Fruit fly (Drosophila melanogaster) Kc167 (cell line): ENCODE data around the gene Pfdn2.

Source experiments
- Myc ChIP-seq: fragments of >200 bp; optimal IDR thresholded peaks from 2 replicates; lab custom pipeline; 2017; ENCODE audit warnings: missing external identifiers
- Sin3A ChIP-seq: fragments of >200 bp; optimal IDR thresholded peaks from 2 replicates; lab custom pipeline; 2018; ENCODE audit warnings: missing external identifiers
- h ChIP-seq: fragments of >200 bp; optimal IDR thresholded peaks from 3 replicates; lab custom pipeline; 2018; ENCODE audit warnings: missing external identifiers
- insv ChIP-seq: fragments of >200 bp; optimal IDR thresholded peaks from 3 replicates; lab custom pipeline; 2018; ENCODE audit warnings: missing external identifiers
- psq ChIP-seq: fragments of >200 bp; optimal IDR thresholded peaks from 2 replicates; lab custom pipeline; 2017; ENCODE audit warnings: missing external identifiers
- ttk ChIP-seq: sonication (Bioruptor generic); optimal IDR thresholded peaks from 2 replicates; lab custom pipeline; 2017; ENCODE audit warnings: missing external identifiers

The Pfdn2 gene

DNA sequence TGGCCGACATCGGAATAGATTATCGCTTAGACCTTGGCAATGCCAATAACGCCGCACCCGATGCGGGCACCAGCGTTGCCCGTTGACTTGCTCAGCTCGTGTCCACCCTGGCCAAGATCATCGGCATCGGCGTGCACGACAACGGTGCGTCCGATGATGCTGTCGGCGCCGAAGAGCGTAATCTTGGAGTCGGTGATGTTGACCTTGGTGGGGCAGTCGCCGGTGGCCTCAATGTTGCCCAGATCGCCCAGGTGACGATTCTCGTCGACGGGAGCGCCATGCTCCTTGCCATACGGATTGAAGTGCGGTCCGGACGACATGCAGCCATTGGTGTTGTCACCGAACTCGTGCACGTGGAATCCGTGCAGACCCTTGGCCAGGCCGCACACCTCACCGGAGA, 38.2 kb upstream of the Pfdn2 start:
- TF ChIP-seq ttk (no peak), Myc (lab: Kevin White, UChicago) (no peak), psq (lab: Kevin White, UChicago) (no peak), insv (lab: Kevin White, UChicago) (no peak), h (lab: Kevin White, UChicago) (no peak), Sin3A (lab: Kevin White, UChicago) (no peak)

DNA sequence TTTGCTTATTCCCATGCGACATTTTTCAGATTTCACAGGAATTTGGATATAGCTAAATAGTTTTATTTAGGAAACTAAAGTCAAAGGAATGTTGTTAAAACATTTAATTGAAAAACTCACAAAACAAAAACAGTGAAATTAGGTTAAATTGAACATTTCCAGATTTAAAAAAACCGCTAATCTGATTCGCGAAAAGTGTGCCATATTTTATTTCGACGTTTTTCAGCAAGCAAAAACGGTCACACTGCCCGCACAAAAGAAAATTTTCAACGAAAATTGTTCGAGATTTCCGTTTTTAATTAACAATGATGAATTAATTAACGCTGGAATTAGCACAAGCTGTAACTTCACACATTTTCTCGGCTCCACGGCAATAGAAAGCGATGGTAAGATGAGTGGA, 35.3 kb upstream of the Pfdn2 start, which contains the start of the genes CG34012 and emei:
CG34012 (minus strand) TSS at position 52 of the 400 bp plus-strand sequence.
emei (plus strand) TSS at position 237 of the 400 bp plus-strand sequence.
- TF ChIP-seq psq (lab: Kevin White, UChicago) (no peak), insv (lab: Kevin White, UChicago) (no peak), ttk (no peak), Sin3A (lab: Kevin White, UChicago) (no peak), Myc (lab: Kevin White, UChicago) (no peak), h (lab: Kevin White, UChicago) (no peak)

dm6 chr3L:11107935-11108334, 33.7 kb upstream of the Pfdn2 start, which contains the start of gene CG12522:
Gene CG12522, plus strand, starts transcription at chr3L:11108235.
- no peak for TF ChIP-seq psq (lab: Kevin White, UChicago)
- no peak for TF ChIP-seq ttk
- no peak for TF ChIP-seq Sin3A (lab: Kevin White, UChicago)
- no peak for TF ChIP-seq insv (lab: Kevin White, UChicago)
- TF ChIP-seq h (lab: Kevin White, UChicago) = no peak
- no peak for TF ChIP-seq Myc (lab: Kevin White, UChicago)

dm6 chr3L:11107432-11107831, 33.2 kb upstream of the Pfdn2 start, which contains the start of gene CG32073:
Gene CG32073, minus strand, starts transcription at chr3L:11107582.
- TF ChIP-seq h (lab: Kevin White, UChicago) (no peak), Sin3A (lab: Kevin White, UChicago) (no peak), ttk (no peak), psq (lab: Kevin White, UChicago) (no peak), Myc (lab: Kevin White, UChicago) (no peak)

dm6 chr3L:11103773-11104172, 29.6 kb upstream of the Pfdn2 start, which contains the start of gene CG32071:
Gene CG32071, minus strand, starts transcription at chr3L:11103873.
- TF ChIP-seq insv (lab: Kevin White, UChicago) (no peak), ttk (no peak), Sin3A (lab: Kevin White, UChicago) (no peak), h (lab: Kevin White, UChicago) (no peak), Myc (lab: Kevin White, UChicago) (no peak), psq (lab: Kevin White, UChicago) (no peak)

DNA sequence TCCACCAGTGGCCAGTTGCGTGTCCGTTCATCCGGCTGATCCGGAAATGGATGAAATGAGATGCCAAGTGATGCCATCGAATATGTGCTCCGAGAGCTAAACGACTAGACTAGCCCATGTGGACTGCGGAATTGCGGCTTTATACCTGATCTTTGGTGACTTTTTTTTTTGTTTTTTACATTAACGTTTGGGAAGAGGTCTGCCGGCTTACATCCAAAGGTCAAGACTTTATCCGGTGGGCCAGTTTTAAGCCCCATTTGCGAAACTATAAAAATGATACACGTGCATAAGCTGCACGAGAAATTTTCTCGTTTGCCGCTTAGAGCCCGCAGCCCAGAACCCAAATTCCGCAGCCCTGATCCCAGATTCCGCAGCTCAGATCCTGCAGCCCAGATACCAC, 28.7 kb upstream of the Pfdn2 start, which contains the start of gene Elo68alpha:
Elo68alpha (minus strand) TSS at position 101 of the 400 bp plus-strand sequence.
- TF ChIP-seq ttk = no peak
- no peak for TF ChIP-seq h (lab: Kevin White, UChicago)
- no peak for TF ChIP-seq Sin3A (lab: Kevin White, UChicago)
- no peak for TF ChIP-seq psq (lab: Kevin White, UChicago)
- TF ChIP-seq insv (lab: Kevin White, UChicago) = no peak

DNA sequence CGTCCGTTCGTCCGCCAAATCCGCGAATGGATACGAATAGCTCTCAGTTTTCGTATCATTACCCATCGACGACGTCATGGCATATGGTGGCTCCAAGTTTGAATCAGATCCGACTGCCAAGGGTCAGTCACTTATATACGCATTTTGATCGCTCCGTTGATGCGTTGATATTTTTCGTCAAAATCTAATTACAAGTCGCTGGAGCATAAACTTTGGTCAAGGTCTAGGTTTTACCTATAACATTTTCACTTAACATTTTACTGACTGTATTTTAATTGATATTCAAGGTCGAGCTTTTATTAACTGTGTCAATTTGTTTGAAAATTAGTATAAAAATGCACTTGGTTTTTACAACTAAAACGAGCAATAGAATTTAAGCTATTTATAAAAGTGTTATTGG, 27.4 kb upstream of the Pfdn2 start, which contains the start of gene Elo68beta:
Elo68beta (minus strand) TSS at position 101 of the 400 bp plus-strand sequence.
- TF ChIP-seq Myc (lab: Kevin White, UChicago) = no peak
- TF ChIP-seq h (lab: Kevin White, UChicago) = no peak
- TF ChIP-seq Sin3A (lab: Kevin White, UChicago) = no peak
- TF ChIP-seq insv (lab: Kevin White, UChicago) = no peak
- TF ChIP-seq ttk = no peak
- TF ChIP-seq psq (lab: Kevin White, UChicago) = no peak

dm6 chr3L:11097982-11098663, 23.9 kb upstream of the Pfdn2 start, which contains the start of the genes Irbp18 and APP-BP1:
Gene Irbp18, minus strand, starts transcription at chr3L:11098186.
Gene APP-BP1, plus strand, starts transcription at chr3L:11098412.
- TF ChIP-seq Sin3A (lab: Kevin White, UChicago) (no peak), Myc (lab: Kevin White, UChicago) (no peak), insv (lab: Kevin White, UChicago) (no peak), h (lab: Kevin White, UChicago) (no peak), psq (lab: Kevin White, UChicago) (no peak), ttk (no peak)

dm6 chr3L:11096195-11096908, 22.2 kb upstream of the Pfdn2 start, which contains the start of the genes CG46439, Iyd and CG33947:
Gene CG46439, minus strand, starts transcription at chr3L:11096245.
Gene Iyd, minus strand, starts transcription at chr3L:11096245.
Gene CG33947, plus strand, starts transcription at chr3L:11096496.
- TF ChIP-seq Myc (lab: Kevin White, UChicago) = no peak
- no peak for TF ChIP-seq h (lab: Kevin White, UChicago)
- no peak for TF ChIP-seq insv (lab: Kevin White, UChicago)
- no peak for TF ChIP-seq psq (lab: Kevin White, UChicago)
- TF ChIP-seq ttk = no peak
- TF ChIP-seq Sin3A (lab: Kevin White, UChicago) = no peak

- TF ChIP-seq Sin3A (lab: Kevin White, UChicago) = no peak
- no peak for TF ChIP-seq Myc (lab: Kevin White, UChicago)
- no peak for TF ChIP-seq h (lab: Kevin White, UChicago)
- no peak for TF ChIP-seq psq (lab: Kevin White, UChicago)
- TF ChIP-seq ttk = no peak
- no peak for TF ChIP-seq insv (lab: Kevin White, UChicago)
Measured at dm6 chr3L:11094279-11094678, 20.1 kb upstream of the Pfdn2 start.

DNA sequence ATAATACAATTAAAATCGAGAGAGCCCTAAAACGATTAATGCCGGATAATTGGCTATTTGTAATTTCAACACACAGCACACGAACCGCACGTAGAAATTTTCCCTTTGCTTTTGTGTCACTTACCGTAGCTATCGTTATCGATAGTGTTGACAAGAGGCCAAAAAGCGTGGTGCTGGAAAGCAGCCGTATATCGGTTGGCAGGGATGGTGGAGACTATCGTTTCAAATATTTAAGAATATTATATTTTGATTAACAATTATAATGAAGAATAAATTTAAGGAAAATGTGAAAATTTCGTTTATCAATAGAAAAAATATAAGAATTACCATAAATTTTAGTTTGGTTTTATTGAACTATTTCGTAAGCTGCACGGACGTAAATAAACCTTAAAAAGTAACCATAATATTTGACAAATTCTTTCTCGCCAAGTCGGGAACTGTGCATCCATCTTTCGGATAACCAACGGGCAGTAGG, 18.9 kb upstream of the Pfdn2 start, which contains the start of gene JIL-1:
JIL-1 (minus strand) TSS at position 148 of the 475 bp plus-strand sequence.
- TF ChIP-seq h (lab: Kevin White, UChicago) (no peak), insv (lab: Kevin White, UChicago) (no peak), Myc (lab: Kevin White, UChicago) (no peak), Sin3A (lab: Kevin White, UChicago) (no peak), ttk (no peak)
